Fruit fly (Drosophila melanogaster): ENCODE results near the gene CG17075.

Gene CG17075

dm6 chr2L:297480-298284 lies 30.4 kb upstream of the CG17075 start, which contains the start of gene Pi3K21B (continued):
- TF ChIP-seq az2 (GFP tag; optimal IDR thresholded peaks at IDR 0.05), result peak; percentile 87
- peak; percentile 55 for TF ChIP-seq CG14965 (GFP tag; optimal IDR thresholded peaks at IDR 0.05; ENCODE audit: borderline replicate concordance)
- TF ChIP-seq Sox100B (GFP tag; optimal IDR thresholded peaks at IDR 0.05), result peak; percentile 90
- peak; percentile 29 for TF ChIP-seq CG6854 (GFP tag; optimal IDR thresholded peaks at IDR 0.05)
- TF ChIP-seq CG11456 (GFP tag; IDR thresholded peaks at IDR 0.05), result peak; percentile 96
- TF ChIP-seq B-H2 (GFP tag; optimal IDR thresholded peaks at IDR 0.05), result peak; percentile 94
- peak; percentile 90 for TF ChIP-seq CG1602 (GFP tag; optimal IDR thresholded peaks at IDR 0.05)
- peak; percentile 62 for TF ChIP-seq CG12071 (GFP tag; optimal IDR thresholded peaks at IDR 0.05)
- peak; percentile 93 for TF ChIP-seq shn (GFP tag; optimal IDR thresholded peaks at IDR 0.05)
- TF ChIP-seq CG11695 (GFP tag; IDR thresholded peaks at IDR 0.05), result peak; percentile 80
- peak; percentile 93 for TF ChIP-seq jumu (GFP tag; optimal IDR thresholded peaks at IDR 0.05)
- TF ChIP-seq pb (GFP tag; optimal IDR thresholded peaks at IDR 0.05), result peak; percentile 90
- TF ChIP-seq H2.0 (GFP tag; IDR thresholded peaks at IDR 0.05), result peak; percentile 84
- TF ChIP-seq Vsx1 (GFP tag; optimal IDR thresholded peaks at IDR 0.05), result peak; percentile 61
- peak; percentile 92 for TF ChIP-seq Chrac-16 (GFP tag; optimal IDR thresholded peaks at IDR 0.05)
- peak; percentile 87 for TF ChIP-seq Atf-2 (GFP tag; optimal IDR thresholded peaks at IDR 0.05)
- no peak for TF ChIP-seq CG11696 (GFP tag; IDR thresholded peaks at IDR 0.05)
- TF ChIP-seq CG8281 (tag; optimal IDR thresholded peaks at IDR 0.05), result peak; percentile 73
- peak; percentile 79 for TF ChIP-seq CG30431 (GFP tag; optimal IDR thresholded peaks at IDR 0.05)
- peak; percentile 58 for TF ChIP-seq Hmx (GFP tag; optimal IDR thresholded peaks at IDR 0.05)
- TF ChIP-seq crol (GFP tag; IDR thresholded peaks at IDR 0.05), result no peak
- peak; percentile 72; the same call in 2 of the 3 replicates for TF ChIP-seq jigr1 (GFP tag; IDR thresholded peaks at IDR 0.05)
- TF ChIP-seq MESR4 (GFP tag; optimal IDR thresholded peaks at IDR 0.05), result peak; percentile 97
- peak; percentile 84 for TF ChIP-seq cato (GFP tag; optimal IDR thresholded peaks at IDR 0.05; ENCODE audit: borderline replicate concordance)
- peak; percentile 48; the same call in 1 of the 3 replicates for TF ChIP-seq CG34224 (GFP tag; IDR thresholded peaks at IDR 0.05; ENCODE audit: partially characterized antibody)
- peak; percentile 93 for TF ChIP-seq CG15269 (tag; optimal IDR thresholded peaks at IDR 0.05)
- TF ChIP-seq wek (GFP tag; optimal IDR thresholded peaks at IDR 0.05), result peak; percentile 57
- peak; percentile 78 for TF ChIP-seq D19A (tag; optimal IDR thresholded peaks at IDR 0.05)
- peak; percentile 80 for TF ChIP-seq CG8388 (GFP tag; optimal IDR thresholded peaks at IDR 0.05)
- TF ChIP-seq Ada2b (GFP tag; IDR thresholded peaks at IDR 0.05), result peak; percentile 79
- peak; percentile 88 for TF ChIP-seq Side (GFP tag; optimal IDR thresholded peaks at IDR 0.05)
- TF ChIP-seq CG7271 (tag; optimal IDR thresholded peaks at IDR 0.05), result peak; percentile 21
- TF ChIP-seq unc-4 (GFP tag; IDR thresholded peaks at IDR 0.05; ENCODE audit: partially characterized antibody), result peak; percentile 34; the same call in 1 of the 2 replicates
- TF ChIP-seq gem (tag; optimal IDR thresholded peaks at IDR 0.05), result peak; percentile 95
- TF ChIP-seq bcd (GFP tag; optimal IDR thresholded peaks at IDR 0.05), result peak; percentile 91
- peak; percentile 95 for TF ChIP-seq CG1647 (GFP tag; optimal IDR thresholded peaks at IDR 0.05)
- peak; percentile 74 for TF ChIP-seq ewg (GFP tag; optimal IDR thresholded peaks at IDR 0.05)
- TF ChIP-seq CG6654 (GFP tag; optimal IDR thresholded peaks at IDR 0.05), result peak; percentile 65
- peak; percentile 68 for TF ChIP-seq D19B (GFP tag; optimal IDR thresholded peaks at IDR 0.05)
- peak in 1 of 2 experiments; percentile 74 for TF ChIP-seq insv (GFP tag; optimal IDR thresholded peaks at IDR 0.05)
- peak; percentile 14 for TF ChIP-seq ac (GFP tag; optimal IDR thresholded peaks at IDR 0.05)
- TF ChIP-seq CG4424 (GFP tag; optimal IDR thresholded peaks at IDR 0.05), result peak; percentile 89
- no peak for TF ChIP-seq lov (optimal IDR thresholded peaks at IDR 0.05)
- 0 out of 3 replicates have a peak, but pooled peaks have one; percentile 4 for TF ChIP-seq lov (GFP tag; IDR thresholded peaks at IDR 0.05)
- peak; percentile 87 for TF ChIP-seq CG18619 (GFP tag; optimal IDR thresholded peaks at IDR 0.05)
- TF ChIP-seq CG17385 (GFP tag; optimal IDR thresholded peaks at IDR 0.05), result peak; percentile 83
- peak; percentile 76 for TF ChIP-seq CG11398 (GFP tag; optimal IDR thresholded peaks at IDR 0.05)
- peak; percentile 78 for TF ChIP-seq CG11560 (tag; IDR thresholded peaks at IDR 0.05)
- TF ChIP-seq Atf6 (GFP tag; IDR thresholded peaks at IDR 0.05), result peak; percentile 82
